Worm (Caenorhabditis elegans) whole organism, late embryonic: ENCODE measurements around the gene sru-12.
"Not testable (repeated sequence)": the region's sequence is repeated elsewhere in the genome, so short reads cannot be mapped to it uniquely, and the experiment has no call there.

ENCODE experiments used
- C38D4.7 ChIP-seq: fragments of 200-800 bp; sonication (Bioruptor generic); optimal IDR thresholded peaks from 2 replicates; lab custom pipeline; 2018; ENCODE audit warnings: mild to moderate bottlenecking, missing genetic modification characterization, moderate library complexity, missing compliant biosample characterization
- K09A11.1 ChIP-seq: sonication (generic microtip); optimal IDR thresholded peaks from 2 replicates; lab custom pipeline; 2017; ENCODE audit warnings: antibody characterized with exemption, mild to moderate bottlenecking, missing genetic modification characterization, missing compliant biosample characterization; ENCODE audit not compliant: insufficient read depth
- Y22D7AL.16 ChIP-seq: sonication (generic microtip); optimal IDR thresholded peaks from 2 replicates; lab custom pipeline; 2016; ENCODE audit warnings: missing genetic modification characterization, missing compliant biosample characterization
- ahr-1 ChIP-seq: sonication (generic microtip); optimal IDR thresholded peaks from 2 replicates; lab custom pipeline; 2016; ENCODE audit warnings: missing genetic modification characterization, missing compliant biosample characterization
- ama-1 ChIP-seq: fragments of 150-350 bp; optimal IDR thresholded peaks from 2 replicates; lab custom pipeline; 2014
- ceh-31 ChIP-seq: sonication (generic microtip); optimal IDR thresholded peaks from 2 replicates; lab custom pipeline; 2016; ENCODE audit warnings: missing genetic modification characterization, missing compliant biosample characterization
- ceh-34 ChIP-seq: sonication (generic microtip); optimal IDR thresholded peaks from 2 replicates; lab custom pipeline; 2016; ENCODE audit warnings: mild to moderate bottlenecking, missing genetic modification characterization, missing compliant biosample characterization
- dmd-4 ChIP-seq: sonication (generic microtip); optimal IDR thresholded peaks from 2 replicates; lab custom pipeline; 2016; ENCODE audit warnings: borderline replicate concordance, missing genetic modification characterization, missing compliant biosample characterization
- elt-2 ChIP-seq: sonication (generic microtip); optimal IDR thresholded peaks from 2 replicates; lab custom pipeline; 2016; ENCODE audit warnings: missing genetic modification reagents, missing genetic modification characterization, missing compliant biosample characterization
- ets-4 ChIP-seq: sonication (generic microtip); optimal IDR thresholded peaks from 2 replicates; lab custom pipeline; 2016; ENCODE audit warnings: missing genetic modification characterization, missing compliant biosample characterization
- eyg-1 ChIP-seq: sonication (generic microtip); optimal IDR thresholded peaks from 2 replicates; lab custom pipeline; 2016; ENCODE audit warnings: missing genotype, missing genetic modification characterization, missing compliant biosample characterization
- fax-1 ChIP-seq: sonication (generic microtip); optimal IDR thresholded peaks from 2 replicates; lab custom pipeline; 2016; ENCODE audit warnings: missing genotype, missing genetic modification characterization, missing compliant biosample characterization
- fkh-10 ChIP-seq: fragments of 150-350 bp; optimal IDR thresholded peaks from 2 replicates; lab custom pipeline; 2014; ENCODE audit warnings: missing biosample characterization, missing genetic modification reagents, missing genetic modification characterization
- fkh-6 ChIP-seq: sonication (generic microtip); optimal IDR thresholded peaks from 2 replicates; lab custom pipeline; 2016; ENCODE audit warnings: missing genetic modification characterization, missing compliant biosample characterization
- gmeb-2 ChIP-seq: sonication (generic microtip); optimal IDR thresholded peaks from 2 replicates; lab custom pipeline; 2016; ENCODE audit warnings: missing genetic modification characterization, inconsistent platforms, missing compliant biosample characterization
- hlh-13 ChIP-seq: fragments of 200-800 bp; sonication (Bioruptor generic); optimal IDR thresholded peaks from 2 replicates; lab custom pipeline; 2018; ENCODE audit warnings: mild to moderate bottlenecking, missing genetic modification characterization, missing compliant biosample characterization
- hlh-6 ChIP-seq: sonication (generic microtip); optimal IDR thresholded peaks from 2 replicates; lab custom pipeline; 2016; ENCODE audit warnings: missing genotype, missing genetic modification characterization, missing compliant biosample characterization
- hlh-8 ChIP-seq: sonication (generic microtip); optimal IDR thresholded peaks from 2 replicates; lab custom pipeline; 2016; ENCODE audit warnings: missing genotype, missing genetic modification characterization, missing compliant biosample characterization
- lim-6 ChIP-seq: sonication (generic microtip); optimal IDR thresholded peaks from 2 replicates; lab custom pipeline; 2016; ENCODE audit warnings: missing genetic modification characterization, missing compliant biosample characterization
- lin-11 ChIP-seq: fragments of 200-800 bp; sonication (Bioruptor generic); optimal IDR thresholded peaks from 2 replicates; lab custom pipeline; 2018; ENCODE audit warnings: mild to moderate bottlenecking, missing genetic modification characterization, missing compliant biosample characterization
- nhr-11 ChIP-seq: fragments of 150-350 bp; optimal IDR thresholded peaks from 2 replicates; lab custom pipeline; 2014; ENCODE audit warnings: missing biosample characterization, missing genetic modification characterization
- odd-2 ChIP-seq: sonication (generic microtip); optimal IDR thresholded peaks from 2 replicates; lab custom pipeline; 2017; ENCODE audit warnings: antibody characterized with exemption, mild to moderate bottlenecking, missing genetic modification characterization, missing compliant biosample characterization
- pax-1 ChIP-seq: fragments of 150-350 bp; optimal IDR thresholded peaks from 2 replicates; lab custom pipeline; 2014; ENCODE audit warnings: missing biosample characterization, missing genetic modification characterization
- pha-2 ChIP-seq: sonication (generic microtip); optimal IDR thresholded peaks from 2 replicates; lab custom pipeline; 2017; ENCODE audit warnings: mild to moderate bottlenecking, missing genetic modification characterization, missing compliant biosample characterization
- pha-4 ChIP-seq: fragments of 150-350 bp; optimal IDR thresholded peaks from 2 replicates; lab custom pipeline; 2018; ENCODE audit warnings: missing biosample characterization, missing genetic modification reagents, missing genetic modification characterization
- pqm-1 ChIP-seq: sonication (generic microtip); optimal IDR thresholded peaks from 2 replicates; lab custom pipeline; 2016; ENCODE audit warnings: missing genetic modification characterization, missing compliant biosample characterization
- rnt-1 ChIP-seq: sonication (generic microtip); optimal IDR thresholded peaks from 2 replicates; lab custom pipeline; 2016; ENCODE audit warnings: missing genetic modification characterization, missing compliant biosample characterization
- sdc-2 ChIP-seq: sonication (generic microtip); optimal IDR thresholded peaks from 2 replicates; lab custom pipeline; 2016; ENCODE audit warnings: missing genotype, missing genetic modification characterization, missing compliant biosample characterization
- sox-4 ChIP-seq: sonication (generic microtip); optimal IDR thresholded peaks from 2 replicates; lab custom pipeline; 2017; ENCODE audit warnings: mild to moderate bottlenecking, missing genetic modification characterization, inconsistent platforms, missing compliant biosample characterization
- unc-3 ChIP-seq, 2 experiments: fragments of 200-800 bp in 1 of 2; sonication (Bioruptor generic) in 1 of 2; sonication (generic microtip) in 1 of 2; conservative IDR thresholded peaks in 1 of 2; optimal IDR thresholded peaks in 1 of 2; 2 replicates each; pipeline versions ENCODE4 v1.3.6 to Lab custom; 2016 to 2022; ENCODE audit warnings: missing compliant biosample characterization in 2 of 2, missing genetic modification characterization in 2 of 2, missing genetic modification reagents in 1 of 2
- unc-42 ChIP-seq: sonication (generic microtip); optimal IDR thresholded peaks from 2 replicates; lab custom pipeline; 2016; ENCODE audit warnings: missing genotype, missing genetic modification characterization, missing compliant biosample characterization

Gene sru-12

ce11 chrIV:13561629-13562028, 21.4 kb upstream of the sru-12 start, which contains the start of the genes Y45F10B.13 and qui-1:
Y45F10B.13 (minus strand) TSS chrIV:13561729.
qui-1 (plus strand) TSS chrIV:13561861.
- TF ChIP-seq unc-3 (GFP tag; conservative IDR thresholded peaks at IDR 0.05; lab: Robert Waterston, UW) (no peak), unc-3 (tag; optimal IDR thresholded peaks at IDR 0.05; lab: Kevin White, UChicago) (no peak), hlh-8 (tag; lab: Kevin White, UChicago) (no peak), hlh-6 (no peak), lin-11 (tag; lab: Kevin White, UChicago) (no peak), Y22D7AL.16 (no peak), fax-1 (no peak), fkh-6 (tag; lab: Kevin White, UChicago) (no peak), ahr-1 (tag; lab: Kevin White, UChicago) (no peak), sdc-2 (tag; lab: Kevin White, UChicago) (no peak), lim-6 (tag; lab: Kevin White, UChicago) (no peak), sox-4 (tag; lab: Kevin White, UChicago) (no peak), pha-4 (tag; lab: Kevin White, UChicago) (no peak), hlh-13 (GFP tag; lab: Kevin White, UChicago) (no peak), pqm-1 (tag; lab: Kevin White, UChicago) (no peak), ets-4 (tag; lab: Kevin White, UChicago) (no peak), ceh-31 (tag; lab: Kevin White, UChicago) (no peak), dmd-4 (no peak)

- TF ChIP-seq unc-3 (GFP tag; conservative IDR thresholded peaks at IDR 0.05; lab: Robert Waterston, UW) (no peak), unc-3 (tag; optimal IDR thresholded peaks at IDR 0.05; lab: Kevin White, UChicago) (no peak), unc-42 (tag; lab: Kevin White, UChicago) (peak; percentile 28)
These were observed 18.7 kb upstream of the sru-12 start for ce11 chrIV:13564284-13564683.

ce11 chrIV:13574733-13575132, 8.3 kb upstream of the sru-12 start, which contains the start of gene srd-10:
srd-10 (plus strand) TSS chrIV:13575033.
- no peak for TF ChIP-seq K09A11.1 (tag; lab: Kevin White, UChicago)
- TF ChIP-seq fkh-10 (GFP tag; lab: Kevin White, UChicago) = no peak
- TF ChIP-seq ama-1 (lab: Kevin White, UChicago) = no peak
- no peak for TF ChIP-seq eyg-1
- TF ChIP-seq pax-1 (tag; lab: Kevin White, UChicago) = no peak
- no peak for TF ChIP-seq rnt-1 (tag; lab: Kevin White, UChicago)
- TF ChIP-seq ceh-34 (tag; lab: Kevin White, UChicago) = no peak
- no peak for TF ChIP-seq dmd-4
- no peak for TF ChIP-seq pha-2 (tag; lab: Kevin White, UChicago)
- TF ChIP-seq gmeb-2 (tag; lab: Kevin White, UChicago) = no peak
- TF ChIP-seq, all 69 proteins: peak for 0

ce11 chrIV:13575673-13576072, 7.3 kb upstream of the sru-12 start:
- TF ChIP-seq nhr-11 (peak; percentile 16), ceh-34 (tag; lab: Kevin White, UChicago) (no peak)

- TF ChIP-seq lim-6 (tag; lab: Kevin White, UChicago); elt-2; C38D4.7 (GFP tag; lab: Kevin White, UChicago): not testable (repeated sequence)
These were observed 4.8 kb upstream of the sru-12 start, which contains the start of gene Y45F10B.8 for ce11 chrIV:13578174-13578573. Y45F10B.8 (minus strand) TSS chrIV:13578274.

ce11 chrIV:13578953-13579352, 4.1 kb upstream of the sru-12 start, which contains the start of gene sru-16:
sru-16 (plus strand) TSS chrIV:13579253.
- not testable (repeated sequence) for TF ChIP-seq odd-2, ahr-1, pax-1 (tag; lab: Kevin White, UChicago)
